Fruit fly (Drosophila melanogaster): ENCODE data around the gene CG43773.

The CG43773 gene

dm6 chr2L:4053421-4054091 lies 46.1 kb downstream of the CG43773 start (continued):
- TF ChIP-seq Sox102F (GFP tag; optimal IDR thresholded peaks at IDR 0.05) (peak; percentile 91), vnd (GFP tag; IDR thresholded peaks at IDR 0.05; ENCODE audit: partially characterized antibody) (no peak), Taf1 (GFP tag; IDR thresholded peaks at IDR 0.05) (no peak), CG11723 (GFP tag; optimal IDR thresholded peaks at IDR 0.05) (peak; percentile 53), al (GFP tag; IDR thresholded peaks at IDR 0.05) (0 out of 2 replicates have a peak, but pooled peaks have one; percentile 14), Nf-YC (tag; optimal IDR thresholded peaks at IDR 0.05) (no peak), CG16863 (GFP tag; optimal IDR thresholded peaks at IDR 0.05) (peak; percentile 25), az2 (GFP tag; optimal IDR thresholded peaks at IDR 0.05) (peak; percentile 73), Rfx (GFP tag; IDR thresholded peaks at IDR 0.05) (peak; percentile 61), ERR (GFP tag; optimal IDR thresholded peaks at IDR 0.05) (no peak), NK7.1 (GFP tag; optimal IDR thresholded peaks at IDR 0.05) (no peak), CG15514 (GFP tag; optimal IDR thresholded peaks at IDR 0.05) (no peak), CG9437 (GFP tag; optimal IDR thresholded peaks at IDR 0.05) (peak; percentile 53), zfh2 (GFP tag; optimal IDR thresholded peaks at IDR 0.05) (no peak), CG32767 (GFP tag; IDR thresholded peaks at IDR 0.05) (peak; percentile 61; the same call in 1 of the 2 replicates), CG7963 (GFP tag; IDR thresholded peaks at IDR 0.05; ENCODE audit: partially characterized antibody) (no peak), CG6813 (GFP tag; optimal IDR thresholded peaks at IDR 0.05) (peak; percentile 38), CG11247 (GFP tag; IDR thresholded peaks at IDR 0.05) (peak; percentile 24; the same call in 1 of the 2 replicates), ash1 (GFP tag; optimal IDR thresholded peaks at IDR 0.05) (no peak), CG6765 (GFP tag; optimal IDR thresholded peaks at IDR 0.05) (no peak), tna (GFP tag; IDR thresholded peaks at IDR 0.05; ENCODE audit: partially characterized antibody) (no peak), jing (GFP tag; optimal IDR thresholded peaks at IDR 0.05) (peak; percentile 23), Neu2 (GFP tag; optimal IDR thresholded peaks at IDR 0.05; ENCODE audit: borderline replicate concordance) (no peak), ab (GFP tag; optimal IDR thresholded peaks at IDR 0.05) (no peak), Spps (tag; optimal IDR thresholded peaks at IDR 0.05) (peak; percentile 73), CG8089 (GFP tag; optimal IDR thresholded peaks at IDR 0.05) (no peak), CG13123 (GFP tag; optimal IDR thresholded peaks at IDR 0.05) (no peak), Stat92E (GFP tag; optimal IDR thresholded peaks at IDR 0.05) (peak in 1 of 3 experiments; percentile 2), ssp (GFP tag; IDR thresholded peaks at IDR 0.05) (peak; percentile 59), Xrp1 (GFP tag; IDR thresholded peaks at IDR 0.05) (peak; percentile 92), twi (tag; optimal IDR thresholded peaks at IDR 0.05) (peak; percentile 65), prd (optimal IDR thresholded peaks at IDR 0.05) (no peak), prd (GFP tag; IDR thresholded peaks at IDR 0.05) (peak; percentile 76; the same call in 2 of the 3 replicates), CG7928 (GFP tag; optimal IDR thresholded peaks at IDR 0.05) (no peak), HLH3B (GFP tag; IDR thresholded peaks at IDR 0.05) (peak; percentile 85), klu (GFP tag; IDR thresholded peaks at IDR 0.05) (no peak; the same call in 1 of the 2 replicates), CG7839 (tag; optimal IDR thresholded peaks at IDR 0.05) (peak; percentile 82), corto (GFP tag; optimal IDR thresholded peaks at IDR 0.05) (no peak), Camta (GFP tag; optimal IDR thresholded peaks at IDR 0.05) (no peak), HmgD (GFP tag; optimal IDR thresholded peaks at IDR 0.05) (no peak), CG17328 (GFP tag; IDR thresholded peaks at IDR 0.05) (peak; percentile 87), Sox100B (GFP tag; optimal IDR thresholded peaks at IDR 0.05) (peak; percentile 69), CG2712 (tag; optimal IDR thresholded peaks at IDR 0.05) (peak; percentile 91), CG13894 (tag; optimal IDR thresholded peaks at IDR 0.05) (no peak), CG4707 (GFP tag; optimal IDR thresholded peaks at IDR 0.05) (peak; percentile 60), CG1792 (GFP tag; optimal IDR thresholded peaks at IDR 0.05) (no peak), Meics (GFP tag; optimal IDR thresholded peaks at IDR 0.05) (peak; percentile 42), CG3407 (GFP tag; optimal IDR thresholded peaks at IDR 0.05) (peak; percentile 68), sc (optimal IDR thresholded peaks at IDR 0.05) (no peak), sc (GFP tag; optimal IDR thresholded peaks at IDR 0.05) (peak; percentile 77)

Data from whole organism, embryonic.